Fruit fly (Drosophila melanogaster): ENCODE data around the gene RpS3.

DNA sequence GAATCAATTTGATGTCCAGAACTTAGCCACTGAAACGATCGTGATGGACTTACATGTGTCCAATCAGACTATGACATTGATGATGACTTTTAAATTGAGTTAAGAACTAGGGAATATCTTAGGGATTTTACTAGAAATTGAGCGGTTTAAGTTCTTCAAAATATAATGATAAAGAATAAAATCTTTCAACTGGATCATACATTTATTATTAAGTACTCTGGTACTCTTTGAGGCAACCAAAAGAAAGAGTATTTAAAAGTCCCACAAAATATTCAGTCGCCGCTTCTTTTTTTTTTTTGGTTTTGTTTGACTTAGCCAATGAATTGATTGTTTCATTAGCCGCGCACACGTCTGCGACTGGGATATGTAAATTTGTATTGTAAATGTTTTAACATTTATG, 48.5 kb upstream of the RpS3 start:
- TF ChIP-seq CG8478 (optimal IDR thresholded peaks at IDR 0.05) (no peak), CTCF (optimal IDR thresholded peaks at IDR 0.05) (no peak)

Measured in S2 (cell line).